Fruit fly (Drosophila melanogaster): ENCODE measurements around the gene EMC2B.

- no peak for TF ChIP-seq usp (GFP tag; optimal IDR thresholded peaks at IDR 0.05)
- TF ChIP-seq pan (optimal IDR thresholded peaks at IDR 0.05) = no peak
- TF ChIP-seq psq (optimal IDR thresholded peaks at IDR 0.05) = no peak
- no peak for TF ChIP-seq CG8478 (optimal IDR thresholded peaks at IDR 0.05)
Measured at dm6 chr3R:17008018-17008674, 16.5 kb upstream of the EMC2B start, which contains the start of gene CG8907.

Data from whole organism.